Worm (Caenorhabditis elegans) whole organism, mixed stage, embryonic: ENCODE data around the gene skr-3.

Source experiments
- M03D4.4 ChIP-seq: sonication (generic microtip); optimal IDR thresholded peaks from 2 replicates; lab custom pipeline; 2017; ENCODE audit warnings: mild to moderate bottlenecking, missing genetic modification characterization, missing compliant biosample characterization
- blmp-1 ChIP-seq: fragments of 150-350 bp; optimal IDR thresholded peaks from 2 replicates; lab custom pipeline; 2014; ENCODE audit warnings: missing biosample characterization, missing genetic modification characterization
- ces-1 ChIP-seq: fragments of 150-350 bp; optimal IDR thresholded peaks from 2 replicates; lab custom pipeline; 2014; ENCODE audit warnings: missing biosample characterization, missing genetic modification reagents, missing genetic modification characterization
- elt-1 ChIP-seq: sonication (generic microtip); optimal IDR thresholded peaks from 2 replicates; lab custom pipeline; 2017; ENCODE audit warnings: missing genetic modification characterization, mild to moderate bottlenecking, missing compliant biosample characterization, antibody characterized with exemption, moderate library complexity, borderline replicate concordance; ENCODE audit not compliant: insufficient read depth
- elt-3 ChIP-seq: fragments of 150-350 bp; optimal IDR thresholded peaks from 2 replicates; lab custom pipeline; 2014; ENCODE audit warnings: missing biosample characterization, missing genetic modification characterization
- lin-32 ChIP-seq: fragments of 200-800 bp; sonication (Bioruptor generic); optimal IDR thresholded peaks from 2 replicates; lab custom pipeline; 2018; ENCODE audit warnings: mild to moderate bottlenecking, missing genetic modification characterization, missing compliant biosample characterization
- lsy-2 ChIP-seq: fragments of 150-350 bp; optimal IDR thresholded peaks from 2 replicates; lab custom pipeline; 2014; ENCODE audit warnings: missing biosample characterization, missing genetic modification characterization
- nhr-12 ChIP-seq: fragments of 150-350 bp; optimal IDR thresholded peaks from 2 replicates; lab custom pipeline; 2014; ENCODE audit warnings: missing biosample characterization, missing genetic modification characterization
- nhr-2 ChIP-seq: fragments of 150-350 bp; optimal IDR thresholded peaks from 2 replicates; lab custom pipeline; 2014; ENCODE audit warnings: missing biosample characterization, missing genetic modification characterization
- nhr-237 ChIP-seq: fragments of 150-350 bp; optimal IDR thresholded peaks from 2 replicates; lab custom pipeline; 2014; ENCODE audit warnings: missing biosample characterization, missing genetic modification characterization
- nhr-28 ChIP-seq: fragments of 150-350 bp; optimal IDR thresholded peaks from 2 replicates; lab custom pipeline; 2014; ENCODE audit warnings: missing biosample characterization, missing genetic modification characterization
- tbx-8 ChIP-seq: fragments of 200-800 bp; sonication (Bioruptor generic); optimal IDR thresholded peaks from 2 replicates; lab custom pipeline; 2018; ENCODE audit warnings: mild to moderate bottlenecking, missing genetic modification characterization, moderate library complexity, missing compliant biosample characterization
- unc-39 ChIP-seq: fragments of 150-350 bp; optimal IDR thresholded peaks from 2 replicates; lab custom pipeline; 2014; ENCODE audit warnings: missing biosample characterization, missing genetic modification characterization
- unc-62 ChIP-seq: fragments of 150-350 bp; optimal IDR thresholded peaks from 2 replicates; lab custom pipeline; 2014; ENCODE audit warnings: missing biosample characterization, missing genetic modification reagents, missing genetic modification characterization

ce11 chrV:16127401-16127800 lies 6.5 kb downstream of the skr-3 start, which contains the start of gene fbxa-143:
- no peak for TF ChIP-seq unc-39 (tag; lab: Kevin White, UChicago)
- no peak for TF ChIP-seq blmp-1
- no peak for TF ChIP-seq unc-62
- TF ChIP-seq elt-1 (tag; lab: Kevin White, UChicago): no peak
- TF ChIP-seq M03D4.4: no peak
- TF ChIP-seq nhr-237 (tag; lab: Kevin White, UChicago): no peak
- no peak for TF ChIP-seq elt-3 (tag; lab: Kevin White, UChicago)
- TF ChIP-seq lsy-2: no peak
- TF ChIP-seq nhr-2: no peak
- TF ChIP-seq nhr-28: no peak
- no peak for TF ChIP-seq ces-1 (GFP tag; lab: Kevin White, UChicago)
- no peak for TF ChIP-seq lin-32
- no peak for TF ChIP-seq nhr-12
- TF ChIP-seq tbx-8: no peak
